Fruit fly (Drosophila melanogaster): ENCODE measurements around the gene CG8032.

The CG8032 gene

dm6 chr3R:8715851-8716550 lies 52.1 kb downstream of the CG8032 start, which contains the start of gene TMEM216 (continued):
- TF ChIP-seq D19A (tag; optimal IDR thresholded peaks at IDR 0.05) (no peak), vnd (GFP tag; IDR thresholded peaks at IDR 0.05; ENCODE audit: partially characterized antibody) (0 out of 3 replicates have a peak, but pooled peaks have one; percentile 34), GATAe (GFP tag; conservative IDR thresholded peaks at IDR 0.05) (no peak), CG11696 (GFP tag; IDR thresholded peaks at IDR 0.05) (no peak), CG14860 (GFP tag; IDR thresholded peaks at IDR 0.05; ENCODE audit: partially characterized antibody) (no peak; the same call in 2 of the 3 replicates), ATbp (GFP tag; optimal IDR thresholded peaks at IDR 0.05) (no peak), tin (GFP tag; optimal IDR thresholded peaks at IDR 0.05) (no peak), al (GFP tag; IDR thresholded peaks at IDR 0.05) (no peak), p53 (GFP tag; optimal IDR thresholded peaks at IDR 0.05) (no peak), CG30431 (GFP tag; optimal IDR thresholded peaks at IDR 0.05) (no peak), Side (GFP tag; optimal IDR thresholded peaks at IDR 0.05) (no peak), ato (GFP tag; IDR thresholded peaks at IDR 0.05; ENCODE audit: partially characterized antibody) (peak; percentile 18; the same call in 1 of the 2 replicates), wdn (GFP tag; IDR thresholded peaks at IDR 0.05) (no peak), Dad (GFP tag; optimal IDR thresholded peaks at IDR 0.05) (no peak), CG4617 (GFP tag; optimal IDR thresholded peaks at IDR 0.05; ENCODE audit: borderline replicate concordance) (peak; percentile 46), tap (tag; optimal IDR thresholded peaks at IDR 0.05) (no peak), abd-A (tag; optimal IDR thresholded peaks at IDR 0.05) (no peak), Myb (GFP tag; optimal IDR thresholded peaks at IDR 0.05) (peak; percentile 56), CG1647 (GFP tag; optimal IDR thresholded peaks at IDR 0.05) (no peak), Dbx (GFP tag; IDR thresholded peaks at IDR 0.05) (no peak), gro (GFP tag; optimal IDR thresholded peaks at IDR 0.05) (peak; percentile 24), ttk (GFP tag; IDR thresholded peaks at IDR 0.05) (no peak), NC2β (GFP tag; optimal IDR thresholded peaks at IDR 0.05) (peak; percentile 8), sens (GFP tag) (peak; percentile 76), CG11560 (tag; IDR thresholded peaks at IDR 0.05) (peak; percentile 85; the same call in 2 of the 3 replicates), CG11456 (GFP tag; IDR thresholded peaks at IDR 0.05) (no peak), ac (GFP tag; optimal IDR thresholded peaks at IDR 0.05) (no peak), Sry-δ (GFP tag; optimal IDR thresholded peaks at IDR 0.05) (peak; percentile 61), Drgx (GFP tag; IDR thresholded peaks at IDR 0.05) (no peak), tna (GFP tag; IDR thresholded peaks at IDR 0.05; ENCODE audit: partially characterized antibody) (no peak; the same call in 1 of the 2 replicates), amos (GFP tag; IDR thresholded peaks at IDR 0.05; ENCODE audit: partially characterized antibody) (peak; percentile 41; the same call in 1 of the 2 replicates), onecut (GFP tag; IDR thresholded peaks at IDR 0.05) (no peak), org-1 (GFP tag; optimal IDR thresholded peaks at IDR 0.05) (no peak), Ada2b (GFP tag; IDR thresholded peaks at IDR 0.05) (no peak), CG2202 (tag; optimal IDR thresholded peaks at IDR 0.05) (no peak), Sox100B (GFP tag; optimal IDR thresholded peaks at IDR 0.05) (no peak), HmgZ (tag; optimal IDR thresholded peaks at IDR 0.05) (peak; percentile 48), bowl (GFP tag; IDR thresholded peaks at IDR 0.05) (no peak), NC2α (GFP tag; optimal IDR thresholded peaks at IDR 0.05) (no peak), CG12391 (tag; optimal IDR thresholded peaks at IDR 0.05) (no peak), h (optimal IDR thresholded peaks at IDR 0.05) (no peak), CG12769 (tag; optimal IDR thresholded peaks at IDR 0.05) (peak; percentile 33), Nf-YC (tag; optimal IDR thresholded peaks at IDR 0.05) (no peak), CG7839 (tag; optimal IDR thresholded peaks at IDR 0.05) (no peak), ken (GFP tag; IDR thresholded peaks at IDR 0.05) (no peak), CG17359 (tag; optimal IDR thresholded peaks at IDR 0.05) (no peak), CG32772 (GFP tag; IDR thresholded peaks at IDR 0.05) (no peak), unc-4 (GFP tag; IDR thresholded peaks at IDR 0.05; ENCODE audit: partially characterized antibody) (peak; percentile 49; the same call in 1 of the 2 replicates), CG8290 (GFP tag; optimal IDR thresholded peaks at IDR 0.05) (peak; percentile 25), CG8290 (tag; optimal IDR thresholded peaks at IDR 0.05) (no peak), Hr39 (optimal IDR thresholded peaks at IDR 0.05) (no peak)
